Worm (Caenorhabditis elegans) whole organism, L4/young adult: ENCODE results near the gene C13B9.2.

Source experiments
- W03F9.2 ChIP-seq: fragments of 150-350 bp; optimal IDR thresholded peaks from 2 replicates; lab custom pipeline; 2014; ENCODE audit warnings: missing biosample characterization, missing genetic modification characterization
- dao-5 ChIP-seq: sonication (generic microtip); optimal IDR thresholded peaks from 2 replicates; lab custom pipeline; 2016; ENCODE audit warnings: missing genotype, missing genetic modification characterization, moderate library complexity, missing compliant biosample characterization
- him-1 ChIP-seq: sonication (generic microtip); optimal IDR thresholded peaks from 2 replicates; lab custom pipeline; 2016; ENCODE audit warnings: missing genotype, missing genetic modification reagents, missing genetic modification characterization, missing compliant biosample characterization

C13B9.2 gene

DNA sequence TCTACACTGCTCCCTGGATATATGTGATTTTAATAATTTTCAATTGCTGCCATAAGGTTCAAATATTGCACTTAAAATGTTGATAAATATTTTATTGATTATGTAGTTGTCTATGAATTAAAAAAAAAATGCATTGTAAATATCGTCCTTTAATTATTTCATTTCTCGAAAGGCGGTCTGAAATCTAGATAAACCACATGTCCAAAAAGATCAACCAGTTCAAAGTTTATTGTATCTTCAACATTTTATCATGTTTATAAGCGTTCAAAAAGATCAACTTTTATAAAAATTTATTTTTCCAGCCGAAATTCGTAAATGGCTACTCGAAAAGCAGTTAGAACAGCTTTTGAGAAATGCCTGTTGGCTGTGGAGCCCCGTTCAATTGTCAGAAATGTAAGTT is at the start of gene C13B9.2:
TSS of gene C13B9.2 (plus strand) at position 301 of the 400 bp plus-strand sequence.
- TF ChIP-seq him-1 (no peak), dao-5 (tag; lab: Kevin White, UChicago) (no peak), W03F9.2 (tag; lab: Kevin White, UChicago) (no peak)

DNA sequence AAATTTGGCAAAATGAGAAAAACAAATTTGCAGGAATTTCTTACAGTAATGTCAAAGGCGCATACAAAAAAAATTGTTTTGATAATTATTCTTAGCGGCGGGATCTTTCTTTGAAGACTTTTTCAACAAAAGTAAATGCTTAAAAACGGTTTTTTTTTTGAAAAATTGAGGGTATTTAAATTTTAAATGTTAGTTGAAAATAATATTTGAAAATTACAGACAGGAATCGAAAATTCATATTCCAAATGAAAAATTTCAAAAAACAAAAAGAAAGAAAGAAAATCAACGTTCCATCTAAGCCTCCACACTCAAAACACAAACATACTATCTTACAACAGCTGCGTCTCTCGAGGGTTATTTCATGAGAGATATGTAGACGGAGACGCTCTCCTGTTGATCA is 42.9 kb upstream of the C13B9.2 start:
- TF ChIP-seq dao-5 (tag; lab: Kevin White, UChicago) (no peak), him-1 (no peak), W03F9.2 (tag; lab: Kevin White, UChicago) (no peak)

DNA sequence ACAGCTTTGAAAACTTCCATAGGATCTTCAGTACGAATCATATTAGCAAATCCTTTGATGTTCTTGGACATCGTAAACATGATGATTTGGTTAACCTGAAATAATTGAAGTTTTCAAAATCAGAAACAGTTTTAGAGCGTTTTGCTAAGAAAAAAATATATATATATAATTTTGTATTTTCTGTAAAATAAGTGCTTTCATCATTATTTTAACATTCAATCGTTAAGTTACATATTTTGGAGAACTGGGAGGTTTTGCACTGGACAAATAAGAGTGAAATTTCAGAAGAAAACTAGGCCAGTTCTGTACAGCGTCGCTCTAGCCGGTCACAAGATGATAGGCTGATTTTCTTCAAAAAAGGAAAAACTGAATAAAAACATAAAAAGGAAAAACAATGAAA is 41.5 kb upstream of the C13B9.2 start, which contains the start of gene F27B3.6:
TSS of gene F27B3.6 (minus strand) at position 101 of the 400 bp plus-strand sequence.
- no peak for TF ChIP-seq him-1
- no peak for TF ChIP-seq dao-5 (tag; lab: Kevin White, UChicago)
- TF ChIP-seq W03F9.2 (tag; lab: Kevin White, UChicago): no peak

DNA sequence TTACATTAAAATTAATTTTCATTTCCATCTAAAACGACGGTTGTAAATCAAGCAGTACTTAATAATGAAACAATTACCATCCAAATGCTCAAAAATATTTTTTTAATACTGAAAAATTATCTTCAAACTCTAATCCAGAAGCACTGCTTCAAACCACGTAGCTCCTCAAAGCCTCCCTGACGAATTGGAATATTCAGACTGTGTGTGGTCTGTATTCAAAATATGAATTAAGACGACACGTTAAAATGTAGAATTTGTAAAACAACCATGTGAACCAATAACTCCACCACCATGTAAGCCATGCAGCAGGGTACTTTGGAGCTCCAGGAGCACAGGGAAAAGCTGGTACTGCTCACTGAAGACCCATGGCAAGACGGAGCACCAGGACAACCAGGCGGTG is 40.7 kb upstream of the C13B9.2 start, which contains the start of gene F27B3.8:
TSS of gene F27B3.8 (plus strand) at position 301 of the 400 bp plus-strand sequence.
- no peak for TF ChIP-seq dao-5 (tag; lab: Kevin White, UChicago)
- no peak for TF ChIP-seq W03F9.2 (tag; lab: Kevin White, UChicago)
- no peak for TF ChIP-seq him-1

DNA sequence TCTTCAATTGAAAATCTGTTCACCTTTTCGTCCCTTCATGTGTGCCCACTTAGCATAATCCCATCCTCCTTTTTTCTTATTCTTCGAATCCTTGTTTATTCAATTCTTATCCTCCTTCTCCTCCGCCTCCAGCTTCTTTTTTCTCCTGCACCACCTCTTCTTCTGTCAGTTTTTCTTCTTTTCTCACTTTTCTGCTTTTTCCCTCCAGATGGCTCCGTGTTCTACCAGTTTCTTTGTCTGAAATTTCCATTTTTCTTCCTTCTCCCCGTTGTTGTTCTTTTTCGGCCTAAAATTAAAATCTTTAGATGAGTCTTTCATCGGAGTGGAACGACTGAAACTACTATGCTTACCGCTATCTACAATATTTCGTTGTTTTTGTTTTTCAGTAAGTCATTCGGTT is 38.5 kb upstream of the C13B9.2 start, which contains the start of gene acr-21:
TSS of gene acr-21 (plus strand) at position 301 of the 400 bp plus-strand sequence.
- no peak for TF ChIP-seq W03F9.2 (tag; lab: Kevin White, UChicago)
- no peak for TF ChIP-seq dao-5 (tag; lab: Kevin White, UChicago)
- no peak for TF ChIP-seq him-1

DNA sequence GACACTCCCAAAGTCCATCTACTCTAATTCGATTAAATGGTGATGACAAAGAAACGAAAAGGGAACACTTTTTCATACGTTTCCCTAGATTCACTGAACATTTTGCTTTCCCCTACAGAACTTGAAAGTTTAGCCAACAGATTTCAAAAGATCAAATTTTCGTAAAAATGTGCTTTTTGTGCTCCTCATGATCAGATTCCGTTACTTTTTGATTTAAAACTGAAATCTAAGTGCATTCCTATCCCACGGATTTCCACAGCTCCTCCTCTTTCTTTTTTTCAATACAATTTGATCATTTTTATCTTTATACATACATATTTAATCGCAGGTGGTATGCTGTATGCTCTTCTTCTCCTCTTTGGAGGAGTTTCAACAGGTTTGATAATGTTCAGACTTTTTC is 32.5 kb upstream of the C13B9.2 start, which contains the start of gene ddo-3:
TSS of gene ddo-3 (plus strand) at position 301 of the 400 bp plus-strand sequence.
- TF ChIP-seq dao-5 (tag; lab: Kevin White, UChicago): no peak
- TF ChIP-seq W03F9.2 (tag; lab: Kevin White, UChicago): no peak
- TF ChIP-seq him-1: no peak

DNA sequence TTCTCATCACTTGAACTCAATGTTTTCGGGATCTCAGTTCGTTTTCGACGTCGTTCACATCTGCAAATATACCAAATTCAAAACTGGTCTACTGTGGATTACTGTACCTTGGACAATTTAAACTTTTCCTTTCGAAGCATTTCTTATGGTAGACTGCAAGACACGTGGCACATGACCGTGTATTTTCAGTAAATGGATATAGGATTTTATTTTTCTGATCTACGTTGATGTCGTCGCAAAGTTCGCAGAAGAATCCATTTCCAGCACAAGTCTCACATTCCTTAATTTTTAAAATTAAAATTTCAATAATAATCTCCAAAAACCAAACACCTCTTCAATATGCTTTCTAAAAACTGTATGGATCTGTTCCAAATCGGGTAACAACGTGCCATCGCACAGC is 30.6 kb upstream of the C13B9.2 start:
- TF ChIP-seq W03F9.2 (tag; lab: Kevin White, UChicago) (no peak), him-1 (no peak), dao-5 (tag; lab: Kevin White, UChicago) (no peak)

DNA sequence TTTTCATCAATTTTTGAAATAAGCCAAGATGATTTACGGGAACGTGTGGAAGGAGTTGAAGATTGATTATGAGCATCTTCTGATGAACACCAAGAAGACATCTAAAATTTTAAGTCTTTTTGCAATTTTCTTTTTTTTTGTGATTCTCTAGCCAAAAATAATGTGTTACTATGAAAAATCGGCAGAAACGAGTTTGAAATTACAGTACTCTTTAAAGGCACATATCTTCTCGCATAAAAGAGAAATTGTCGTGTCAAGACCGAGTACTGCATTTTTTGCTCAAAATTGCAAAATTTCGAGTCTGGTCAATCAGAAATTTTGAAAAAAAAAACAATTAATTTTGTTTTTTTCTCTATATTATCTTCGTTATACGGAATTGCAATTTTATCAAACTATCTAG is 28.0 kb upstream of the C13B9.2 start, which contains the start of gene F20H11.1:
TSS of gene F20H11.1 (minus strand) at position 101 of the 400 bp plus-strand sequence.
- TF ChIP-seq him-1 (no peak), dao-5 (tag; lab: Kevin White, UChicago) (no peak), W03F9.2 (tag; lab: Kevin White, UChicago) (no peak)

DNA sequence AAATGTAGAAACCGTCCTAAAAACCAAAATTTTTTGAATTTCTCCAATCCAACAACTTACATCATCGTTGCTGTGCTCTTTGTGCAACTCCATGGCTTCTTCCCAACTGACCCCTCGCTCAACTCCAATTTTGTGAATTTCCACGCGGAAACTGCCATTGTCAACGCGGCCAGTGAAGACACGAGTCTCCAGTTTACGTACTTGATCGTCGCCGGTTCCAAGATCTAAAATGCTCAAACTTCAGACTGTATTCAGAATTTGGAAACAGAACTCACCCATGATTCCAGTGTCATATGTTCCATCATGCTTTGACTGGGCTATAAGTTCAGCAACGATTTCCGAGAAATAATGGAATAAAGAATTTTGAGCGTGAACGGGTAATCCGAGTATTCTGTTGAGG is 26.0 kb upstream of the C13B9.2 start:
- TF ChIP-seq W03F9.2 (tag; lab: Kevin White, UChicago): no peak
- TF ChIP-seq him-1: no peak
- no peak for TF ChIP-seq dao-5 (tag; lab: Kevin White, UChicago)

DNA sequence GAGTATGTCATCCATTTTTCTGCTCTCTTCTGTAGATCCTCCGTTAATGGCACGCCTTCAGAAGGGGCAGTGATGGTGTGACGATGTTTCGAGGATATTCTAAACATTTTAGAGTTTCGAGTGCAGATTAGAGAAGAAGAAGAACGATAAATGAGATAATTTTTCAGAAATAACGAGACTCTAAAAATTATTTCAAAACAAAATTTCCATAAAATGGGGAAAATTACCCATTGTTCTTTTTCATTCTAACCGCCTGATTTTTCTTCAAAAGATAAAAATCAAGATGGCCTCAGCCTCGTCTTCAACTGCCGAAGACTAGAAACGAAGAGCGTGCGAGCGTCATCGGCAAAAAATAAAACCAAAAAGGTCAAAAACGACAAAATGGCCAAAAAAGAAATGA is 19.0 kb upstream of the C13B9.2 start, which contains the start of gene let-765:
TSS of gene let-765 (minus strand) at position 101 of the 400 bp plus-strand sequence.
- TF ChIP-seq dao-5 (tag; lab: Kevin White, UChicago): no peak
- no peak for TF ChIP-seq W03F9.2 (tag; lab: Kevin White, UChicago)
- TF ChIP-seq him-1: no peak

DNA sequence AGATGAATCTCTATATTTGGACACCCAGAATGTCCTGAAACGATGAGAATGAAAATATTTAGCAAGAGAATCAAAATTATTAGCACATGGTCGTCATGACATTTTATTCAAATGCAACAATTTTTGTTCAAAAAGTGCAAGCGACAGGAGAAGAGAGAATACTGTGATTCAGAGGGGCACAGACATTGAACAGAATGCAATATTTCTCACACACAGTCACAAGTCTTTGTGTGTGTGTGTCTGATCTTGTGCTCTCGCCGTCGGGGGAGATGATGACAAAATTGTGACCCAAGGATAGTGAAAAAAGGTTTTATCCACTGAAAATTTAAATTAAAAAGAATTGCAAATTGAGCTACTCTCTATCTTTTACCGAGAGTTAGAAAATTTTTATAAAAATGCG is 16.9 kb upstream of the C13B9.2 start:
- no peak for TF ChIP-seq him-1
- no peak for TF ChIP-seq W03F9.2 (tag; lab: Kevin White, UChicago)

DNA sequence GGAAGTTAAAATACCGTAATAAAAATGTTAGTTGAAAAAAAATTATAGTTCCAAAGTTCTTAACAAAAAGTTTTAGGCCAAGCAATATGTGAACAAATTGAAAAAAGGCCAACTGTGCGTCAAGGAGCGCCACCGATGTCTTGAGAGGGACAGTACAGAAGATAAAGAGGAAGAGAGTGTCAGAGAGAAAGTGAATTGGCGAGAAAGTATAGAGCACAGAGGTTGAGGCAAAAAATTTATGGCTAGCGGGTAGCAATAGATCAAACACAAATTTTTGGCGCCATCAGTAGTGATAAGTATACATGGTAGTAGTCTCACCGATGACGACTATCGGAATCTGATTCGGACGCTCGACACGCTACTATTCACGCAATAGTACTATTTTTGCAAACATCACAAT is 15.7 kb upstream of the C13B9.2 start:
- TF ChIP-seq him-1: no peak
- TF ChIP-seq dao-5 (tag; lab: Kevin White, UChicago): no peak
- no peak for TF ChIP-seq W03F9.2 (tag; lab: Kevin White, UChicago)

DNA sequence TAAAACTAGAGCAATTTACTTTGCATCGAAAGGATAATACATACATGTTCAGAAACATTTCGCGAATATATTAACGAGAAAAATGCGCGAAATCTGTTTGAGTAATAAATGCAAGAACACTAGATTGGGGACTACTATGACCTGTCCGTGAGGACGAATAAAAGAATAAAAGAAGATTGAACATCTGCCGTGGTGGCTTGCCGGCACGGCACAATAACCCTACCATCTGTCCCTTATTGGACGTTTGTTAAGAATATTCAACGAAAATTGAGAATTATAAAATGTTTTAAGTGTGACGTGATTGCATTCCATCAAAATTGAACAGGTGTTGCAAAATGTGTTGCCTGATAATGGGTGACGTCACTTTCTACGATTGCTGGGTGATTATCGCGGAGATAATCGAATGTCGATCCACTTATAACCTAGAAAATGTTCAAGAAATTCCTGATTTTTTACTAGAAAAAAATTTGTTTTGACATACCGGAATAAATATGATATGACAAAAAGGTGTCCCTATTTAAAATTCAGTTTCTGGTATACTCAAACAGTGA is 14.5 kb upstream of the C13B9.2 start:
- TF ChIP-seq dao-5 (tag; lab: Kevin White, UChicago): no peak
- no peak for TF ChIP-seq W03F9.2 (tag; lab: Kevin White, UChicago)
- TF ChIP-seq him-1: no peak

DNA sequence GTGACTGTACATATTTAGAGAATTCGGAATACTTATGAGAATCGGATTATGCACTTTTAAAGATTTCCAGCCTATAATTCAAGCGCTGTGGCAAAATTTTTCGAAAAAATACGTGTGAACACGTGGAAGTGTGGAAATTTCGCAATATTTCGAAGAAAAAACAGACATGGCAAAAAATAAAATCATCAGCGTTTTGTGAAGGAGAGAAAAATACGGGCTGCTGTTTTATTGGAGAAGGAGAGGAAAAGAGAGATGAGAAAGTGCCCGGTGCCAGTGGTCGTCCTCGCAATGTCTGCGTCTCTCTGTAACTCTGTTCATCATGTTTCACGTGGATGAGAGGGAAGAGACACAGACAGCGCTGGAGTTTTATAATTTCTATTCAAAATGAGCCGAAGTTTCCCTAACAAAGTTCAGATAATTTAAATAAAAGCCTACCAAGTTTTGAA is 14.0 kb upstream of the C13B9.2 start:
- TF ChIP-seq him-1: peak; percentile 60
- TF ChIP-seq dao-5 (tag; lab: Kevin White, UChicago): peak; percentile 52
- TF ChIP-seq W03F9.2 (tag; lab: Kevin White, UChicago): peak; percentile 79

DNA sequence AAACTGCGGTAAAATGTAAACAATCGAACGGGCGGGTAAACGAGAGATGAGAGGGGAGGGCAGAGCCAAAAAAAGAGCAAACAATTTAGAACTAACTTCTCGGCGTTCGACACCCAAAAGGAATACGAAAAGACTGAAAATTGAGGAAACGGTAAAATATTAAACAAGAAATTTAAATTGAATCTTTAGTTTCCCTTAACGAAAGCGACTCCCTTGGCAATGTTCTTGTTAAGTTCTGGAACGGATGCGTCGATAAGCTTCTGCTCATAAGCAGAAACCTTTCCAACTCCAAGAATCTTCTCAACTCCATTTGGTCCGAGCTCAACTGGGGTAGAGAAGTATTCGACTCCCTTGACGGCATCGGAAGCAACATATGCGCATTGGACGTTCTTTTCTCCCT is 13.4 kb upstream of the C13B9.2 start:
- TF ChIP-seq him-1: no peak
